Fruit fly (Drosophila melanogaster) whole organism, prepupa: Measurements from ENCODE around the gene CG1998.

ENCODE experiments used
- Blimp-1 ChIP-seq: fragments of 200-800 bp; sonication (Bioruptor generic); optimal IDR thresholded peaks from 3 replicates; lab custom pipeline; 2017; ENCODE audit warnings: missing biosample characterization, missing genetic modification characterization, mild to moderate bottlenecking, moderate library complexity, missing genetic modification reagents
- CG10631 ChIP-seq: fragments of 200-800 bp; sonication (Bioruptor generic); optimal IDR thresholded peaks from 2 replicates; lab custom pipeline; 2016; ENCODE audit warnings: missing biosample characterization, missing genetic modification characterization
- CG11294 ChIP-seq: fragments of 200-800 bp; sonication (Bioruptor generic); IDR thresholded peaks from 2 replicates; pipeline ENCODE4 v1.3.6; 2022; ENCODE audit warnings: missing biosample characterization, missing genetic modification characterization
- CG11762 ChIP-seq: fragments of 200-800 bp; sonication (Bioruptor generic); optimal IDR thresholded peaks from 3 replicates; lab custom pipeline; 2016; ENCODE audit warnings: missing biosample characterization, missing genetic modification characterization; ENCODE audit not compliant: insufficient read depth
- CG11902 ChIP-seq: fragments of 200-800 bp; sonication (Bioruptor generic); optimal IDR thresholded peaks from 3 replicates; lab custom pipeline; 2016; ENCODE audit warnings: missing biosample characterization, missing genetic modification characterization
- CG15336 ChIP-seq: fragments of 200-800 bp; sonication (Bioruptor generic); IDR thresholded peaks from 2 replicates; pipeline ENCODE4 v1.3.6; 2022; ENCODE audit warnings: missing biosample characterization, missing genetic modification characterization
- CG1621 ChIP-seq: fragments of 200-800 bp; sonication (Bioruptor generic); optimal IDR thresholded peaks from 3 replicates; lab custom pipeline; 2018; ENCODE audit warnings: missing biosample characterization, mild to moderate bottlenecking, missing genetic modification characterization
- CG3032 ChIP-seq: fragments of 200-800 bp; optimal IDR thresholded peaks from 2 replicates; lab custom pipeline; 2019; ENCODE audit warnings: missing biosample characterization, mild to moderate bottlenecking, missing genetic modification characterization, moderate library complexity
- CG31627 ChIP-seq: fragments of 200-800 bp; sonication (Bioruptor generic); optimal IDR thresholded peaks from 3 replicates; lab custom pipeline; 2016; ENCODE audit warnings: missing biosample characterization, missing genetic modification characterization
- CG32006 ChIP-seq: fragments of 200-800 bp; sonication (Bioruptor generic); optimal IDR thresholded peaks from 3 replicates; lab custom pipeline; 2017; ENCODE audit warnings: missing biosample characterization, mild to moderate bottlenecking, missing genetic modification characterization
- CG34406 ChIP-seq: fragments of 200-800 bp; sonication (Bioruptor generic); optimal IDR thresholded peaks from 3 replicates; lab custom pipeline; 2016; ENCODE audit warnings: missing biosample characterization, missing genetic modification characterization
- CG3919 ChIP-seq: fragments of 200-800 bp; sonication (Bioruptor generic); optimal IDR thresholded peaks from 3 replicates; lab custom pipeline; 2016; ENCODE audit warnings: missing biosample characterization, missing genetic modification characterization
- CG6163 ChIP-seq: fragments of 200-800 bp; sonication (Bioruptor generic); IDR thresholded peaks from 3 replicates; pipeline ENCODE4 v1.3.6; 2022; ENCODE audit warnings: missing biosample characterization, missing genetic modification characterization
- CG6276 ChIP-seq: fragments of 200-800 bp; sonication (Bioruptor generic); optimal IDR thresholded peaks from 2 replicates; lab custom pipeline; 2017; ENCODE audit warnings: missing biosample characterization, mild to moderate bottlenecking, missing genetic modification characterization
- CG6792 ChIP-seq: fragments of 200-800 bp; sonication (Bioruptor generic); optimal IDR thresholded peaks from 3 replicates; lab custom pipeline; 2016; ENCODE audit warnings: missing biosample characterization, missing genetic modification characterization
- CG6854 ChIP-seq: fragments of 200-800 bp; sonication (Bioruptor generic); optimal IDR thresholded peaks from 2 replicates; lab custom pipeline; 2017; ENCODE audit warnings: missing biosample characterization, mild to moderate bottlenecking, missing genetic modification characterization
- CG7368 ChIP-seq: fragments of 200-800 bp; sonication (Bioruptor generic); optimal IDR thresholded peaks from 3 replicates; lab custom pipeline; 2016; ENCODE audit warnings: missing biosample characterization, missing genetic modification characterization
- CG8119 ChIP-seq: fragments of 200-800 bp; sonication (Bioruptor generic); IDR thresholded peaks from 3 replicates; pipeline ENCODE4 v1.3.6; 2022; ENCODE audit warnings: missing biosample characterization, missing genetic modification characterization
- CG8319 ChIP-seq: fragments of 200-800 bp; sonication (Bioruptor generic); optimal IDR thresholded peaks from 3 replicates; lab custom pipeline; 2016; ENCODE audit warnings: missing biosample characterization, missing genetic modification characterization
- CG8632 ChIP-seq: fragments of 200-800 bp; sonication (Bioruptor generic); optimal IDR thresholded peaks from 3 replicates; lab custom pipeline; 2016; ENCODE audit warnings: missing biosample characterization, missing genetic modification characterization
- CG9139 ChIP-seq: fragments of 200-800 bp; sonication (Bioruptor generic); optimal IDR thresholded peaks from 3 replicates; lab custom pipeline; 2017; ENCODE audit warnings: missing biosample characterization, mild to moderate bottlenecking, missing genetic modification characterization
- Eip93F ChIP-seq: fragments of 200-800 bp; sonication (Bioruptor generic); optimal IDR thresholded peaks from 2 replicates; lab custom pipeline; 2016; ENCODE audit warnings: missing biosample characterization, mild to moderate bottlenecking, missing genetic modification characterization
- Ets21C ChIP-seq: fragments of 200-800 bp; sonication (Bioruptor generic); optimal IDR thresholded peaks from 3 replicates; lab custom pipeline; 2016; ENCODE audit warnings: missing biosample characterization, missing genetic modification characterization
- Gug ChIP-seq: fragments of 200-800 bp; sonication (Bioruptor generic); IDR thresholded peaks from 2 replicates; pipeline ENCODE4 v1.3.6; 2022; ENCODE audit warnings: missing biosample characterization, missing genetic modification characterization
- Hr38 ChIP-seq: sonication (Bioruptor generic); optimal IDR thresholded peaks from 2 replicates; lab custom pipeline; 2016; ENCODE audit warnings: missing biosample characterization, missing genetic modification characterization
- Hr4 ChIP-seq: fragments of 200-800 bp; sonication (Bioruptor generic); optimal IDR thresholded peaks from 3 replicates; lab custom pipeline; 2016; ENCODE audit warnings: missing biosample characterization, missing genetic modification characterization
- Met ChIP-seq: fragments of 200-800 bp; sonication (Bioruptor generic); optimal IDR thresholded peaks from 3 replicates; lab custom pipeline; 2016; ENCODE audit warnings: missing biosample characterization, missing genetic modification characterization
- OdsH ChIP-seq: fragments of 200-800 bp; sonication (Bioruptor generic); optimal IDR thresholded peaks from 3 replicates; lab custom pipeline; 2016; ENCODE audit warnings: missing biosample characterization, missing genetic modification characterization
- Smox ChIP-seq: fragments of 200-800 bp; sonication (Bioruptor generic); optimal IDR thresholded peaks from 3 replicates; lab custom pipeline; 2016; ENCODE audit warnings: missing biosample characterization, missing genetic modification characterization
- Sox14 ChIP-seq: fragments of 200-800 bp; sonication (Bioruptor generic); optimal IDR thresholded peaks from 3 replicates; lab custom pipeline; 2016; ENCODE audit warnings: missing biosample characterization, missing genetic modification characterization
- Sox15 ChIP-seq: fragments of 200-800 bp; sonication (Bioruptor generic); optimal IDR thresholded peaks from 3 replicates; lab custom pipeline; 2016; ENCODE audit warnings: missing biosample characterization, missing genetic modification characterization
- achi ChIP-seq: fragments of 200-800 bp; sonication (Bioruptor generic); optimal IDR thresholded peaks from 3 replicates; lab custom pipeline; 2016; ENCODE audit warnings: missing biosample characterization, missing genetic modification characterization
- acj6 ChIP-seq: fragments of 200-800 bp; sonication (Bioruptor generic); optimal IDR thresholded peaks from 3 replicates; lab custom pipeline; 2016; ENCODE audit warnings: missing biosample characterization, missing genetic modification characterization
- dac ChIP-seq: fragments of 200-800 bp; sonication (Bioruptor generic); optimal IDR thresholded peaks from 2 replicates; lab custom pipeline; 2017; ENCODE audit warnings: missing biosample characterization, mild to moderate bottlenecking, missing genetic modification characterization
- dsx ChIP-seq: fragments of 200-800 bp; optimal IDR thresholded peaks from 3 replicates; lab custom pipeline; 2019; ENCODE audit warnings: missing biosample characterization, mild to moderate bottlenecking, missing genetic modification characterization, moderate library complexity; ENCODE audit not compliant: poor library complexity, severe bottlenecking
- fd59A ChIP-seq: fragments of 200-800 bp; sonication (Bioruptor generic); optimal IDR thresholded peaks from 2 replicates; lab custom pipeline; 2017; ENCODE audit warnings: missing biosample characterization, mild to moderate bottlenecking, missing genetic modification characterization, missing genetic modification reagents
- fd85E ChIP-seq: fragments of 200-800 bp; sonication (Bioruptor generic); optimal IDR thresholded peaks from 3 replicates; lab custom pipeline; 2016; ENCODE audit warnings: missing biosample characterization, missing genetic modification characterization
- fkh ChIP-seq: fragments of 200-800 bp; sonication (Bioruptor generic); optimal IDR thresholded peaks from 3 replicates; lab custom pipeline; 2017; ENCODE audit warnings: missing biosample characterization, mild to moderate bottlenecking, missing genetic modification characterization, moderate library complexity
- lz ChIP-seq: fragments of 200-800 bp; sonication (Bioruptor generic); optimal IDR thresholded peaks from 3 replicates; lab custom pipeline; 2016; ENCODE audit warnings: missing biosample characterization, missing genetic modification characterization
- net ChIP-seq: fragments of 200-800 bp; sonication (Bioruptor generic); optimal IDR thresholded peaks from 3 replicates; lab custom pipeline; 2016; ENCODE audit warnings: missing biosample characterization, missing genetic modification characterization
- pdm3 ChIP-seq: fragments of 200-800 bp; sonication (Bioruptor generic); optimal IDR thresholded peaks from 3 replicates; lab custom pipeline; 2016; ENCODE audit warnings: missing biosample characterization, missing genetic modification characterization
- salr ChIP-seq, 2 experiments: fragments of 200-800 bp; sonication (Bioruptor generic); optimal IDR thresholded peaks; 3 replicates each; lab custom pipeline; 2016 to 2018; ENCODE audit warnings: missing biosample characterization in 2 of 2, missing genetic modification characterization in 2 of 2, mild to moderate bottlenecking in 1 of 2
- ss ChIP-seq, 2 experiments: fragments of 200-800 bp; sonication (Bioruptor generic); optimal IDR thresholded peaks; 2 replicates in 1 of 2; 3 replicates in 1 of 2; lab custom pipeline; 2017 to 2018; ENCODE audit warnings: mild to moderate bottlenecking in 2 of 2, missing biosample characterization in 2 of 2, missing genetic modification characterization in 2 of 2, moderate library complexity in 1 of 2
- svp ChIP-seq: fragments of 200-800 bp; sonication (Bioruptor generic); peaks from one replicate; lab custom pipeline; 2016; ENCODE audit warnings: missing biosample characterization, missing genetic modification characterization
- topi ChIP-seq: fragments of 200-800 bp; sonication (Bioruptor generic); optimal IDR thresholded peaks from 3 replicates; lab custom pipeline; 2016; ENCODE audit warnings: missing biosample characterization, missing genetic modification characterization
- vri ChIP-seq: fragments of 200-800 bp; sonication (Bioruptor generic); optimal IDR thresholded peaks from 3 replicates; lab custom pipeline; 2016; ENCODE audit warnings: missing biosample characterization, mild to moderate bottlenecking, missing genetic modification characterization

Gene CG1998

dm6 chrX:13406293-13406692 lies 6.6 kb downstream of the CG1998 start (continued):
- TF ChIP-seq Met (GFP tag; lab: Kevin White, UChicago) (no peak), OdsH (GFP tag; lab: Kevin White, UChicago) (no peak), CG6792 (no peak), Gug (GFP tag; lab: Robert Waterston, UW) (no peak), CG15336 (GFP tag; lab: Robert Waterston, UW) (peak; percentile 51; the same call in 1 of the 2 replicates), Blimp-1 (GFP tag; lab: Kevin White, UChicago) (no peak), vri (GFP tag; lab: Kevin White, UChicago) (no peak), lz (GFP tag; lab: Kevin White, UChicago) (no peak), CG7368 (GFP tag; lab: Kevin White, UChicago) (no peak), CG11762 (GFP tag; lab: Kevin White, UChicago) (no peak), fkh (GFP tag; lab: Kevin White, UChicago) (no peak), CG3919 (GFP tag; lab: Kevin White, UChicago) (no peak), Hr38 (no peak), Sox14 (GFP tag; lab: Kevin White, UChicago) (no peak), svp (no peak), fd59A (GFP tag; lab: Kevin White, UChicago) (no peak)

- TF ChIP-seq CG10631 (GFP tag; lab: Kevin White, UChicago) (peak; percentile 96), acj6 (GFP tag; lab: Kevin White, UChicago) (peak; percentile 79), CG34406 (GFP tag; lab: Kevin White, UChicago) (peak; percentile 91), CG3919 (GFP tag; lab: Kevin White, UChicago) (peak; percentile 92), CG32006 (GFP tag; lab: Kevin White, UChicago) (peak; percentile 70), vri (GFP tag; lab: Kevin White, UChicago) (peak; percentile 96), OdsH (GFP tag; lab: Kevin White, UChicago) (peak; percentile 86), net (GFP tag; lab: Kevin White, UChicago) (peak; percentile 97), CG8319 (GFP tag; lab: Kevin White, UChicago) (peak; percentile 78), CG8119 (GFP tag; lab: Robert Waterston, UW) (peak; percentile 98), CG6163 (GFP tag; lab: Robert Waterston, UW) (peak; percentile 99), dac (peak; percentile 69), CG11902 (GFP tag; lab: Kevin White, UChicago) (peak; percentile 25), Blimp-1 (GFP tag; lab: Kevin White, UChicago) (peak; percentile 16), CG8632 (GFP tag; lab: Kevin White, UChicago) (peak; percentile 90), CG3032 (tag; lab: Kevin White, UChicago) (peak; percentile 89), CG6276 (GFP tag; lab: Kevin White, UChicago) (peak; percentile 90), CG9139 (GFP tag; lab: Kevin White, UChicago) (peak; percentile 97), CG6854 (peak; percentile 75), Ets21C (GFP tag; lab: Kevin White, UChicago) (peak; percentile 59), ss (GFP tag; optimal IDR thresholded peaks at IDR 0.05; lab: Kevin White, UChicago) (peak; percentile 96 to 98), achi (GFP tag; lab: Kevin White, UChicago) (peak; percentile 92), Smox (GFP tag; lab: Kevin White, UChicago) (peak; percentile 82), pdm3 (GFP tag; lab: Kevin White, UChicago) (peak; percentile 89), Sox15 (GFP tag; lab: Kevin White, UChicago) (peak; percentile 38), fd85E (GFP tag; lab: Kevin White, UChicago) (peak; percentile 86), lz (GFP tag; lab: Kevin White, UChicago) (peak; percentile 81), Hr4 (GFP tag; lab: Kevin White, UChicago) (peak; percentile 69), fd59A (GFP tag; lab: Kevin White, UChicago) (peak; percentile 61), dsx (GFP tag; lab: Kevin White, UChicago) (peak; percentile 95), Eip93F (peak; percentile 64), CG11762 (GFP tag; lab: Kevin White, UChicago) (peak; percentile 91), CG1621 (tag; lab: Kevin White, UChicago) (peak; percentile 91), Hr38 (peak; percentile 66), Sox14 (GFP tag; lab: Kevin White, UChicago) (peak; percentile 93), CG11294 (GFP tag; lab: Robert Waterston, UW) (peak; percentile 82), CG31627 (GFP tag; lab: Kevin White, UChicago) (peak; percentile 61), topi (peak; percentile 83), svp (peak; percentile 96), salr (GFP tag; optimal IDR thresholded peaks at IDR 0.05; lab: Kevin White, UChicago) (peak; percentile 64 to 94)
Observed at dm6 chrX:13403962-13404830, 8.7 kb downstream of the CG1998 start, which contains the start of gene GstT4. Gene GstT4 (plus strand): TSS chrX:13404749.
